Fruit fly (Drosophila melanogaster): ENCODE results near the gene MSBP.
A peak's percentile ranks its signal among the peaks of the same experiment; 100 is the strongest.

The MSBP gene

DNA sequence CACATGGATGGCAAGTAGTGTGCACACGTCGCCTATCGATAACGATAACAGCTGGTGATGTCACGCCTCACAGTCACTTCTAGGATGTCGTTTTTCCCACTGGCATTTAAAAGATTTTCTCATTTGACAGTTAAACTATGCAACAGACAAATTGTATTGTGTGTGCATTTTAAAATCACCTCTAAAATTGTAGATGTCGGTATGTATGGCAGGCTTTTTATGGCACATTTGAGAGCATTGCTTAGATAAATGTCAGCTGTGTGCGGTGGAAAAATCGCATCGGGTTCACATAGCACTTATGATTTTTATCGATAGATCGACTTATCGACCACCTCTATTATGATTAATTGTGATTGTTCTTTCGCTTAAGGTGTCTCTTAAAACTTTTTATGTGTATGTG, 45.8 kb downstream of the MSBP start, which contains the start of the genes ArgRS and CG8578 (continued):
- TF ChIP-seq CG8119 (GFP tag; IDR thresholded peaks at IDR 0.05), result no peak
- no peak for TF ChIP-seq CG6276 (GFP tag; optimal IDR thresholded peaks at IDR 0.05)
- peak; percentile 49 for TF ChIP-seq CG31627 (GFP tag; optimal IDR thresholded peaks at IDR 0.05)
- peak; percentile 69 for TF ChIP-seq CG3032 (tag; optimal IDR thresholded peaks at IDR 0.05)
- no peak for TF ChIP-seq fd59A (GFP tag; optimal IDR thresholded peaks at IDR 0.05)
- no peak for TF ChIP-seq Ets96B (tag; optimal IDR thresholded peaks at IDR 0.05)
- TF ChIP-seq Hr39 (GFP tag; optimal IDR thresholded peaks at IDR 0.05), result peak; percentile 60
- TF ChIP-seq Sox14 (GFP tag; optimal IDR thresholded peaks at IDR 0.05), result peak; percentile 62
- peak; percentile 62 for TF ChIP-seq topi (GFP tag; optimal IDR thresholded peaks at IDR 0.05)
- no peak for TF ChIP-seq CG8632 (GFP tag; optimal IDR thresholded peaks at IDR 0.05)
- no peak for TF ChIP-seq salr (GFP tag; optimal IDR thresholded peaks at IDR 0.05)
- TF ChIP-seq esn (GFP tag; optimal IDR thresholded peaks at IDR 0.05), result peak; percentile 43
- no peak for TF ChIP-seq vri (GFP tag; optimal IDR thresholded peaks at IDR 0.05)
- TF ChIP-seq CG10631 (GFP tag; optimal IDR thresholded peaks at IDR 0.05), result peak; percentile 58
- peak; percentile 29; the same call in 1 of the 2 replicates for TF ChIP-seq CG15336 (GFP tag; IDR thresholded peaks at IDR 0.05)
- no peak for TF ChIP-seq dsx (GFP tag; optimal IDR thresholded peaks at IDR 0.05; ENCODE audit: poor library complexity, severe bottlenecking)
- TF ChIP-seq CG32006 (GFP tag; optimal IDR thresholded peaks at IDR 0.05), result no peak
- no peak for TF ChIP-seq net (GFP tag; optimal IDR thresholded peaks at IDR 0.05)
- no peak for TF ChIP-seq Sox102F (GFP tag; optimal IDR thresholded peaks at IDR 0.05)
- TF ChIP-seq Lpt (GFP tag; optimal IDR thresholded peaks at IDR 0.05), result no peak

DNA sequence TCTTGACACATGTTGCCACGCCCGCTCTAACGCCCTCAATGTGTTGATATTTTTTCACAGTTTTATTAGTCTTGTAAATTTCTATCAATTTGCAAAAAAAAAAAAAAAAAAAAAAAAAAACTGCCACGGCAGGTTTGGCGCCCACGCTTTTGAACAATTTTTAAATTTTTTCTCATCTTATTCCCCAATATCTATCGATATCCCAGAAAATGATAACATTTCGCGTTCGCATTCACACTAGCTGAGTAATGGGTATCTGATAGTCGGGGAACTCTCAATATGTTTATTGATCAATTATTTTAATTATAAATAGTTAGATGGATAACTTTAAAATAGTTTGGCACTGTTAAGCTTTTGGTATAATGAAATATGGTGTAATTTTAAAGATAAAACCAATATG, 48.6 kb downstream of the MSBP start:
- no peak for TF ChIP-seq CG8119 (GFP tag; IDR thresholded peaks at IDR 0.05)
- no peak for TF ChIP-seq CG11762 (GFP tag; optimal IDR thresholded peaks at IDR 0.05; ENCODE audit: insufficient read depth)
- TF ChIP-seq CG10631 (GFP tag; optimal IDR thresholded peaks at IDR 0.05), result no peak

DNA sequence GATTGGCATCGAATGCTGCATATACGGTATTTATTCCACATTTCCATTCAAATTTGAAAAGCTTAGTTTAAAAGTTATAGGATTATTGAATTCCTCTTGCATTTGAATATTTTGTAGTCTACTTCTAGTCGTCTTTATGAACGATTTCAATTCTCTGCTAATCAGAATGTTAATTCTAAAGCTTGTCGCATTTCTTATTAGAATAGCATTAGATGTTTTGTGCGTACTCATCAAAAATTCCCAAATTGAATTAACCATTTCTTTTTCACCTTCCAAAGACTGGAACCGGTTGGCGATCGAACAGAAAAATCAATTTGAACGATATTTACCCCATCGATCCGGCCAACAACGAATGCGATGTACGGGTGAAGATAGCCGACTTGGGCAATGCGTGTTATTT, 49.9 kb downstream of the MSBP start:
- TF ChIP-seq Hr4 (GFP tag; optimal IDR thresholded peaks at IDR 0.05) (no peak), dac (GFP tag; optimal IDR thresholded peaks at IDR 0.05) (no peak), esn (GFP tag; optimal IDR thresholded peaks at IDR 0.05) (no peak), Ets21C (GFP tag; optimal IDR thresholded peaks at IDR 0.05) (no peak), cyc (GFP tag; optimal IDR thresholded peaks at IDR 0.05) (no peak), CG10631 (GFP tag; optimal IDR thresholded peaks at IDR 0.05) (no peak), CG16779 (tag; optimal IDR thresholded peaks at IDR 0.05) (no peak), svp (GFP tag) (no peak), lz (GFP tag; optimal IDR thresholded peaks at IDR 0.05) (no peak), net (GFP tag; optimal IDR thresholded peaks at IDR 0.05) (no peak), vri (GFP tag; optimal IDR thresholded peaks at IDR 0.05) (no peak), Eip75B (GFP tag; optimal IDR thresholded peaks at IDR 0.05) (no peak), achi (GFP tag; optimal IDR thresholded peaks at IDR 0.05) (no peak), pdm3 (GFP tag; optimal IDR thresholded peaks at IDR 0.05) (no peak), fd85E (GFP tag; optimal IDR thresholded peaks at IDR 0.05) (no peak), CG7368 (GFP tag; optimal IDR thresholded peaks at IDR 0.05) (no peak), CG11762 (GFP tag; optimal IDR thresholded peaks at IDR 0.05; ENCODE audit: insufficient read depth) (no peak), CG11294 (GFP tag; IDR thresholded peaks at IDR 0.05) (no peak), CG6276 (GFP tag; optimal IDR thresholded peaks at IDR 0.05) (no peak)
